Worm (Caenorhabditis elegans) whole organism, young adult: ENCODE data around the gene cpr-1.

Experiments used
- C06A6.2 ChIP-seq: fragments of 200-800 bp; sonication (Bioruptor generic); conservative IDR thresholded peaks from 2 replicates; pipeline ENCODE4 v1.3.6; 2022; ENCODE audit warnings: missing genetic modification characterization, missing compliant biosample characterization
- C17E4.6 ChIP-seq: fragments of 200-800 bp; sonication (Bioruptor generic); IDR thresholded peaks from 2 replicates; pipeline ENCODE4 v1.3.6; 2022; ENCODE audit warnings: missing genetic modification reagents, missing genetic modification characterization, missing compliant biosample characterization
- D2030.7 ChIP-seq: fragments of 200-800 bp; sonication (Bioruptor generic); IDR thresholded peaks from 2 replicates; pipeline ENCODE4 v1.3.6; 2022; ENCODE audit warnings: missing genetic modification reagents, missing genetic modification characterization, missing compliant biosample characterization
- F22D6.2 ChIP-seq: sonication (generic microtip); optimal IDR thresholded peaks from 2 replicates; lab custom pipeline; 2016; ENCODE audit warnings: mild to moderate bottlenecking, missing genetic modification characterization, missing compliant biosample characterization
- F33H1.4 ChIP-seq: fragments of 200-800 bp; sonication (Bioruptor generic); IDR thresholded peaks from 2 replicates; pipeline ENCODE4 v1.3.6; 2022; ENCODE audit warnings: missing genetic modification reagents, missing genetic modification characterization, missing compliant biosample characterization
- K11D2.4 ChIP-seq: fragments of 200-800 bp; sonication (Bioruptor generic); IDR thresholded peaks from 2 replicates; pipeline ENCODE4 v1.3.6; 2022; ENCODE audit warnings: missing genetic modification reagents, missing genetic modification characterization, missing compliant biosample characterization
- Y67H2A.10 ChIP-seq: fragments of 200-800 bp; sonication (Bioruptor generic); conservative IDR thresholded peaks from 2 replicates; pipeline ENCODE4 v1.3.6; 2022; ENCODE audit warnings: missing genetic modification reagents, missing genetic modification characterization, missing compliant biosample characterization
- ZK185.1 ChIP-seq: sonication (generic microtip); optimal IDR thresholded peaks from 2 replicates; lab custom pipeline; 2016; ENCODE audit warnings: mild to moderate bottlenecking, missing genetic modification characterization, missing compliant biosample characterization; ENCODE audit not compliant: poor library complexity, severe bottlenecking
- akir-1 ChIP-seq: fragments of 200-800 bp; sonication (Bioruptor generic); optimal IDR thresholded peaks from 2 replicates; lab custom pipeline; 2018; ENCODE audit warnings: mild to moderate bottlenecking, missing genetic modification characterization, moderate library complexity, missing compliant biosample characterization
- ccch-3 ChIP-seq: fragments of 200-800 bp; sonication (Bioruptor generic); optimal IDR thresholded peaks from 2 replicates; lab custom pipeline; 2018; ENCODE audit warnings: mild to moderate bottlenecking, missing genetic modification characterization, missing compliant biosample characterization
- cebp-2 ChIP-seq: fragments of 200-800 bp; sonication (Bioruptor generic); IDR thresholded peaks from 2 replicates; pipeline ENCODE4 v1.3.6; 2022; ENCODE audit warnings: missing genetic modification characterization, missing compliant biosample characterization
- ceh-100 ChIP-seq: fragments of 200-800 bp; sonication (Bioruptor generic); IDR thresholded peaks from 2 replicates; pipeline ENCODE4 v1.3.6; 2022; ENCODE audit warnings: missing genetic modification reagents, missing genetic modification characterization, missing compliant biosample characterization
- ceh-27 ChIP-seq: fragments of 200-800 bp; sonication (Bioruptor generic); optimal IDR thresholded peaks from 2 replicates; lab custom pipeline; 2018; ENCODE audit warnings: mild to moderate bottlenecking, missing genetic modification characterization, moderate library complexity, missing compliant biosample characterization
- ceh-58 ChIP-seq: fragments of 200-800 bp; sonication (Bioruptor generic); IDR thresholded peaks from 2 replicates; pipeline ENCODE4 v1.3.6; 2022; ENCODE audit warnings: missing genetic modification characterization, missing compliant biosample characterization
- ceh-79 ChIP-seq: sonication (generic microtip); optimal IDR thresholded peaks from 2 replicates; lab custom pipeline; 2017; ENCODE audit warnings: mild to moderate bottlenecking, missing genetic modification characterization, missing compliant biosample characterization
- chd-7 ChIP-seq: sonication (generic microtip); optimal IDR thresholded peaks from 2 replicates; lab custom pipeline; 2016; ENCODE audit warnings: mild to moderate bottlenecking, missing genetic modification characterization, moderate library complexity, missing compliant biosample characterization
- die-1 ChIP-seq: sonication (generic microtip); optimal IDR thresholded peaks from 2 replicates; lab custom pipeline; 2016; ENCODE audit warnings: missing genotype, mild to moderate bottlenecking, missing genetic modification characterization, missing compliant biosample characterization
- dox-1 ChIP-seq: fragments of 200-800 bp; sonication (Bioruptor generic); IDR thresholded peaks from 2 replicates; pipeline ENCODE4 v1.3.6; 2022; ENCODE audit warnings: missing genetic modification reagents, missing genetic modification characterization, missing compliant biosample characterization
- egl-44 ChIP-seq: fragments of 200-800 bp; sonication (Bioruptor generic); IDR thresholded peaks from 2 replicates; pipeline ENCODE4 v1.3.6; 2022; ENCODE audit warnings: missing genetic modification reagents, missing genetic modification characterization, missing compliant biosample characterization
- ets-4 ChIP-seq: fragments of 200-800 bp; sonication (Bioruptor generic); optimal IDR thresholded peaks from 2 replicates; lab custom pipeline; 2018; ENCODE audit warnings: mild to moderate bottlenecking, missing genetic modification characterization, missing compliant biosample characterization
- fkh-3 ChIP-seq: sonication (generic microtip); optimal IDR thresholded peaks from 2 replicates; lab custom pipeline; 2016; ENCODE audit warnings: mild to moderate bottlenecking, missing genetic modification characterization, missing compliant biosample characterization
- hlh-26 ChIP-seq: fragments of 200-800 bp; sonication (Bioruptor generic); conservative IDR thresholded peaks from 2 replicates; pipeline ENCODE4 v1.3.6; 2022; ENCODE audit warnings: missing genetic modification reagents, missing genetic modification characterization, missing compliant biosample characterization
- hmg-1.2 ChIP-seq: fragments of 200-800 bp; sonication (Bioruptor generic); IDR thresholded peaks from 2 replicates; pipeline ENCODE4 v1.3.6; 2022; ENCODE audit warnings: missing genetic modification reagents, missing genetic modification characterization, missing compliant biosample characterization
- hrde-1 ChIP-seq: sonication (generic microtip); optimal IDR thresholded peaks from 2 replicates; lab custom pipeline; 2016; ENCODE audit warnings: missing genetic modification characterization, mild to moderate bottlenecking, missing compliant biosample characterization, moderate library complexity, missing genotype, missing genetic modification reagents, borderline replicate concordance
- let-526 ChIP-seq: fragments of 200-800 bp; sonication (Bioruptor generic); IDR thresholded peaks from 2 replicates; pipeline ENCODE4 v1.3.6; 2022; ENCODE audit warnings: missing genetic modification reagents, missing genetic modification characterization, missing compliant biosample characterization
- let-607 ChIP-seq, 2 experiments: fragments of 200-800 bp in 1 of 2; sonication (Bioruptor generic) in 1 of 2; sonication (generic microtip) in 1 of 2; optimal IDR thresholded peaks; 2 replicates each; lab custom pipeline; 2016 to 2018; ENCODE audit warnings: mild to moderate bottlenecking in 2 of 2, missing compliant biosample characterization in 2 of 2, missing genetic modification characterization in 2 of 2, moderate library complexity in 2 of 2, missing genotype in 1 of 2
- lin-26 ChIP-seq: fragments of 200-800 bp; sonication (Bioruptor generic); IDR thresholded peaks from 2 replicates; pipeline ENCODE4 v1.3.6; 2022; ENCODE audit warnings: missing genetic modification reagents, missing genetic modification characterization, missing compliant biosample characterization
- lin-35 ChIP-seq, 3 experiments: fragments of 150-350 bp in 2 of 3; sonication (generic microtip) in 1 of 3; optimal IDR thresholded peaks; 2 replicates each; lab custom pipeline; 2014 to 2018; ENCODE audit warnings: missing biosample characterization in 3 of 3, missing genetic modification characterization in 3 of 3, missing genetic modification reagents in 3 of 3
- lsl-1 ChIP-seq: fragments of 200-800 bp; sonication (Bioruptor generic); optimal IDR thresholded peaks from 2 replicates; lab custom pipeline; 2018; ENCODE audit warnings: mild to moderate bottlenecking, missing genetic modification characterization, moderate library complexity, missing compliant biosample characterization
- madf-10 ChIP-seq: sonication (generic microtip); optimal IDR thresholded peaks from 2 replicates; lab custom pipeline; 2016; ENCODE audit warnings: mild to moderate bottlenecking, missing genetic modification characterization, missing compliant biosample characterization
- madf-8 ChIP-seq: fragments of 200-800 bp; sonication (Bioruptor generic); conservative IDR thresholded peaks from 2 replicates; pipeline ENCODE4 v1.3.6; 2022; ENCODE audit warnings: missing genetic modification reagents, missing genetic modification characterization, missing compliant biosample characterization
- nhr-179 ChIP-seq: sonication (generic microtip); optimal IDR thresholded peaks from 2 replicates; lab custom pipeline; 2016; ENCODE audit warnings: mild to moderate bottlenecking, missing genetic modification characterization, missing compliant biosample characterization
- nhr-27 ChIP-seq: fragments of 200-800 bp; sonication (Bioruptor generic); optimal IDR thresholded peaks from 2 replicates; lab custom pipeline; 2018; ENCODE audit warnings: mild to moderate bottlenecking, missing genetic modification characterization, moderate library complexity, missing compliant biosample characterization
- nhr-80 ChIP-seq: sonication (generic microtip); optimal IDR thresholded peaks from 2 replicates; lab custom pipeline; 2016; ENCODE audit warnings: missing genetic modification characterization, missing compliant biosample characterization
- pbrm-1 ChIP-seq: fragments of 200-800 bp; sonication (Bioruptor generic); IDR thresholded peaks from 2 replicates; pipeline ENCODE4 v1.3.6; 2022; ENCODE audit warnings: missing genetic modification reagents, missing genetic modification characterization, missing compliant biosample characterization
- pha-4 ChIP-seq: fragments of 150-350 bp; sonication (generic microtip); optimal IDR thresholded peaks from 2 replicates; lab custom pipeline; 2014; ENCODE audit warnings: missing biosample characterization, missing genetic modification reagents, missing genetic modification characterization
- rec-8 ChIP-seq, 2 experiments: sonication (generic microtip); optimal IDR thresholded peaks; 2 replicates each; lab custom pipeline; 2016; ENCODE audit warnings: mild to moderate bottlenecking in 2 of 2, missing genetic modification characterization in 2 of 2, missing genetic modification reagents in 2 of 2, missing genotype in 2 of 2, missing biosample characterization in 1 of 2, missing compliant biosample characterization in 1 of 2, moderate library complexity in 1 of 2
- repo-1 ChIP-seq: sonication (generic microtip); optimal IDR thresholded peaks from 2 replicates; lab custom pipeline; 2017; ENCODE audit warnings: mild to moderate bottlenecking, missing genetic modification characterization, missing compliant biosample characterization
- sdz-38 ChIP-seq: sonication (generic microtip); optimal IDR thresholded peaks from 2 replicates; lab custom pipeline; 2016; ENCODE audit warnings: missing genotype, missing genetic modification characterization, missing compliant biosample characterization
- snpc-1.1 ChIP-seq: sonication (generic microtip); optimal IDR thresholded peaks from 2 replicates; lab custom pipeline; 2017; ENCODE audit warnings: missing genetic modification characterization, mild to moderate bottlenecking, missing compliant biosample characterization, antibody characterized with exemption, moderate library complexity, missing genotype, missing genetic modification reagents; ENCODE audit not compliant: insufficient read depth
- somi-1 ChIP-seq: fragments of 200-800 bp; sonication (Bioruptor generic); optimal IDR thresholded peaks from 2 replicates; lab custom pipeline; 2018; ENCODE audit warnings: mild to moderate bottlenecking, missing genetic modification characterization, missing compliant biosample characterization
- tbp1 ChIP-seq: fragments of 200-800 bp; sonication (Bioruptor generic); optimal IDR thresholded peaks from 2 replicates; lab custom pipeline; 2018; ENCODE audit warnings: mild to moderate bottlenecking, missing genetic modification characterization, missing compliant biosample characterization
- tbx-9 ChIP-seq: sonication (generic microtip); optimal IDR thresholded peaks from 2 replicates; lab custom pipeline; 2016; ENCODE audit warnings: borderline replicate concordance, missing genetic modification characterization, inconsistent platforms, missing compliant biosample characterization
- tlf-1 ChIP-seq: fragments of 200-800 bp; sonication (Bioruptor generic); optimal IDR thresholded peaks from 2 replicates; lab custom pipeline; 2018; ENCODE audit warnings: mild to moderate bottlenecking, missing genetic modification characterization, missing compliant biosample characterization
- zim-3 ChIP-seq: sonication (generic microtip); optimal IDR thresholded peaks from 2 replicates; lab custom pipeline; 2017; ENCODE audit warnings: mild to moderate bottlenecking, missing genetic modification characterization, moderate library complexity, missing compliant biosample characterization
- ztf-3 ChIP-seq: fragments of 200-800 bp; sonication (Bioruptor generic); optimal IDR thresholded peaks from 2 replicates; lab custom pipeline; 2018; ENCODE audit warnings: mild to moderate bottlenecking, missing genetic modification characterization, missing compliant biosample characterization

cpr-1 gene

DNA sequence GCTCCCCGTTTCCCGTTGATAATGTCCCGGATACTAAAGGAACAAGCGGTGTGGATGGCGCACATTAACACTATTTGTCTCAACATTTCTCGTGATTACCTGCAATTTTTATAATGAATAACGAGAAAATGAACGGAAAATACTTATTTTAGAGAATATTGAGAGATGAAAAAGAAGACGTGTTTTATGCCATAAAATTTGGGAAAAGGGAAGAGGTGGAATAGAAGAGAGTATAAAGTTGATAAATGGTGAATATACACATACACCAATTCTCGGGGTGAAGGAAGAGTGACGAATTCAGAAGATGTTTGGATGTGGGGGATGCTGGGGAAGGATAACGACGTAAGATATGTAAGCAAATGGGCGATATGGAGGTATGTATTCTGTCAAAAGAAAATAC, 10.6 kb upstream of the cpr-1 start, which contains the start of gene F58H1.7:
Gene F58H1.7, minus strand, starts transcription at position 101 of the 400 bp plus-strand sequence.
- no peak for TF ChIP-seq D2030.7 (GFP tag; lab: Robert Waterston, UW)
- no peak for TF ChIP-seq chd-7 (tag; lab: Kevin White, UChicago)
- no peak for TF ChIP-seq die-1 (tag; lab: Kevin White, UChicago)
- TF ChIP-seq fkh-3 (tag; lab: Kevin White, UChicago): no peak
- no peak for TF ChIP-seq K11D2.4 (GFP tag; lab: Robert Waterston, UW)
- no peak for TF ChIP-seq ceh-58 (GFP tag; lab: Robert Waterston, UW)
- no peak for TF ChIP-seq lin-35 (GFP tag; optimal IDR thresholded peaks at IDR 0.05; lab: Kevin White, UChicago)
- no peak for TF ChIP-seq somi-1 (GFP tag; lab: Kevin White, UChicago)
- TF ChIP-seq ceh-100: no peak
- TF ChIP-seq zim-3: no peak
- no peak for TF ChIP-seq snpc-1.1 (tag; lab: Kevin White, UChicago)
- TF ChIP-seq nhr-27 (tag; lab: Kevin White, UChicago): no peak
- TF ChIP-seq pha-4 (tag; lab: Kevin White, UChicago): no peak
- TF ChIP-seq let-607 (tag; optimal IDR thresholded peaks at IDR 0.05; lab: Kevin White, UChicago): no peak
- no peak for TF ChIP-seq C17E4.6 (GFP tag; lab: Robert Waterston, UW)
- TF ChIP-seq cebp-2 (GFP tag; lab: Robert Waterston, UW): no peak
- TF ChIP-seq tbx-9 (tag; lab: Kevin White, UChicago): no peak
- TF ChIP-seq ets-4 (GFP tag; lab: Kevin White, UChicago): no peak
- TF ChIP-seq F22D6.2 (tag; lab: Kevin White, UChicago): no peak

DNA sequence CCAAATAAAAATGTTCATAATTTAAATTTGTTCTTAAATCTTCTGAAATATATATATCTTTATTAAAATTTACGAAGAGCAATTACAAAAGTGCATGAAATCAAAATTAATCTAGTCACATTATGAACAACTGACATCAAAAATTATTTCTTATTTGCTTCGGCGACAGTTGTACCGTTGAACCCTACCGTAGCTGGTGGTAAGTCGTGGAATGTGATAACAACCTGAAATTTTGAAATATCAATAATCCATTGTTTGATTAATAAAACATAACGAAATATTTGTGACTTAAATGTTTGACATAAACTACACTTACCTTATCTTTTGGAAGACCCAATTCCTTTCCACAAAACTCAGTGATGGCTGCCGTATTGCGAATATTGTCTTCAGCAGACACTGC, 1.4 kb downstream of the cpr-1 start:
- TF ChIP-seq snpc-1.1 (tag; lab: Kevin White, UChicago) (no peak), hrde-1 (tag; lab: Kevin White, UChicago) (no peak), Y67H2A.10 (GFP tag; lab: Robert Waterston, UW) (no peak), sdz-38 (tag; lab: Kevin White, UChicago) (no peak), ceh-79 (no peak), madf-10 (tag; lab: Kevin White, UChicago) (peak; percentile 19), akir-1 (GFP tag; lab: Kevin White, UChicago) (no peak), madf-8 (GFP tag; lab: Robert Waterston, UW) (no peak), F33H1.4 (no peak), pbrm-1 (no peak), C06A6.2 (no peak), tbp1 (GFP tag; lab: Kevin White, UChicago) (peak; percentile 5), ets-4 (GFP tag; lab: Kevin White, UChicago) (no peak), rec-8 (tag; optimal IDR thresholded peaks at IDR 0.05; lab: Kevin White, UChicago) (no peak), dox-1 (GFP tag; lab: Robert Waterston, UW) (no peak), ccch-3 (GFP tag; lab: Kevin White, UChicago) (no peak), lsl-1 (GFP tag; lab: Kevin White, UChicago) (no peak), chd-7 (tag; lab: Kevin White, UChicago) (no peak), ztf-3 (GFP tag; lab: Kevin White, UChicago) (no peak), ZK185.1 (tag; lab: Kevin White, UChicago) (peak; percentile 7), hlh-26 (GFP tag; lab: Robert Waterston, UW) (no peak), egl-44 (GFP tag; lab: Robert Waterston, UW) (no peak), nhr-27 (tag; lab: Kevin White, UChicago) (no peak), ceh-27 (GFP tag; lab: Kevin White, UChicago) (no peak), repo-1 (tag; lab: Kevin White, UChicago) (no peak), hmg-1.2 (0 out of 2 replicates have a peak, but pooled peaks have one; percentile 9), nhr-80 (tag; lab: Kevin White, UChicago) (peak; percentile 66), tlf-1 (GFP tag; lab: Kevin White, UChicago) (no peak), lin-26 (GFP tag; lab: Robert Waterston, UW) (no peak), nhr-179 (tag; lab: Kevin White, UChicago) (no peak), let-526 (no peak)
